Fruit fly (Drosophila melanogaster) whole organism, embryonic: ENCODE data around the gene CG14636.

Source experiments
- Ada2b ChIP-seq: fragments of 200-800 bp; sonication (Bioruptor generic); IDR thresholded peaks from 2 replicates; pipeline ENCODE4 v1.3.6; 2022; ENCODE audit warnings: missing biosample characterization, missing genetic modification characterization
- BtbVII ChIP-seq: fragments of 200-800 bp; sonication (Bioruptor generic); optimal IDR thresholded peaks from 3 replicates; lab custom pipeline; 2017; ENCODE audit warnings: missing biosample characterization, mild to moderate bottlenecking, missing genetic modification characterization
- CG11398 ChIP-seq: fragments of 200-800 bp; sonication (Bioruptor generic); optimal IDR thresholded peaks from 2 replicates; lab custom pipeline; 2016; ENCODE audit warnings: missing biosample characterization, missing genetic modification characterization
- CG12219 ChIP-seq: fragments of 200-800 bp; sonication (Bioruptor generic); optimal IDR thresholded peaks from 3 replicates; lab custom pipeline; 2018; ENCODE audit warnings: missing biosample characterization, mild to moderate bottlenecking, missing genetic modification characterization
- CG15269 ChIP-seq: fragments of 200-800 bp; sonication (Bioruptor generic); optimal IDR thresholded peaks from 2 replicates; lab custom pipeline; 2018; ENCODE audit warnings: missing biosample characterization, mild to moderate bottlenecking, missing genetic modification characterization, moderate library complexity
- CG15696 ChIP-seq: fragments of 200-800 bp; sonication (Bioruptor generic); optimal IDR thresholded peaks from 2 replicates; lab custom pipeline; 2019; ENCODE audit warnings: missing biosample characterization, mild to moderate bottlenecking, missing genetic modification characterization, moderate library complexity
- CG16815 ChIP-seq: fragments of 200-800 bp; sonication (Bioruptor generic); optimal IDR thresholded peaks from 3 replicates; lab custom pipeline; 2017; ENCODE audit warnings: missing biosample characterization, mild to moderate bottlenecking, missing genetic modification characterization
- CG17328 ChIP-seq: fragments of 200-800 bp; sonication (Bioruptor generic); IDR thresholded peaks from 2 replicates; pipeline ENCODE4 v1.3.6; 2022; ENCODE audit warnings: missing biosample characterization, missing genetic modification characterization
- CG1792 ChIP-seq: fragments of 200-800 bp; sonication (Bioruptor generic); optimal IDR thresholded peaks from 2 replicates; lab custom pipeline; 2016; ENCODE audit warnings: missing biosample characterization, missing genetic modification characterization
- CG1832 ChIP-seq: fragments of 200-800 bp; sonication (Bioruptor generic); optimal IDR thresholded peaks from 2 replicates; lab custom pipeline; 2017; ENCODE audit warnings: missing biosample characterization, mild to moderate bottlenecking, missing genetic modification characterization, inconsistent platforms
- CG18599 ChIP-seq: fragments of 200-800 bp; sonication (Bioruptor generic); optimal IDR thresholded peaks from 3 replicates; lab custom pipeline; 2017; ENCODE audit warnings: missing biosample characterization, missing genetic modification characterization, mild to moderate bottlenecking, moderate library complexity, missing genetic modification reagents
- CG34224 ChIP-seq: fragments of 200-800 bp; sonication (Bioruptor generic); IDR thresholded peaks from 3 replicates; pipeline ENCODE4 v1.3.6; 2022; ENCODE audit warnings: missing biosample characterization, missing genetic modification characterization; ENCODE audit not compliant: partially characterized antibody
- CG34376 ChIP-seq: fragments of 200-800 bp; sonication (Bioruptor generic); optimal IDR thresholded peaks from 2 replicates; lab custom pipeline; 2018; ENCODE audit warnings: missing biosample characterization, mild to moderate bottlenecking, missing genetic modification characterization
- CG4328 ChIP-seq: fragments of 200-800 bp; sonication (Bioruptor generic); optimal IDR thresholded peaks from 3 replicates; lab custom pipeline; 2017; ENCODE audit warnings: missing biosample characterization, missing genetic modification reagents, missing genetic modification characterization
- CG4360 ChIP-seq: fragments of 200-800 bp; sonication (Bioruptor generic); IDR thresholded peaks from 2 replicates; pipeline ENCODE4 v1.3.6; 2022; ENCODE audit warnings: missing biosample characterization, missing genetic modification characterization
- CG4424 ChIP-seq: fragments of 200-800 bp; sonication (Bioruptor generic); optimal IDR thresholded peaks from 3 replicates; lab custom pipeline; 2016; ENCODE audit warnings: missing biosample characterization, missing genetic modification characterization
- CG6175 ChIP-seq: fragments of 200-800 bp; sonication (Bioruptor generic); IDR thresholded peaks from 3 replicates; pipeline ENCODE4 v1.3.6; 2022; ENCODE audit warnings: missing biosample characterization, missing genetic modification characterization
- CG6254 ChIP-seq: fragments of 200-800 bp; sonication (Bioruptor generic); optimal IDR thresholded peaks from 3 replicates; lab custom pipeline; 2017; ENCODE audit warnings: mild to moderate bottlenecking, missing biosample characterization, missing genetic modification reagents, missing genetic modification characterization
- CG8089 ChIP-seq: fragments of 200-800 bp; sonication (Bioruptor generic); optimal IDR thresholded peaks from 3 replicates; lab custom pipeline; 2016; ENCODE audit warnings: missing biosample characterization, missing genetic modification characterization
- Dip2 ChIP-seq: fragments of 200-800 bp; sonication (Bioruptor generic); IDR thresholded peaks from 2 replicates; pipeline ENCODE4 v1.3.6; 2022; ENCODE audit warnings: missing biosample characterization, missing genetic modification characterization
- Ets97D ChIP-seq: fragments of 200-800 bp; sonication (Bioruptor generic); optimal IDR thresholded peaks from 3 replicates; lab custom pipeline; 2016; ENCODE audit warnings: missing biosample characterization, missing genetic modification characterization
- Fer2 ChIP-seq: fragments of 200-800 bp; sonication (Bioruptor generic); optimal IDR thresholded peaks from 2 replicates; lab custom pipeline; 2018; ENCODE audit warnings: missing biosample characterization, mild to moderate bottlenecking, missing genetic modification characterization, moderate library complexity
- Fer3 ChIP-seq: fragments of 200-800 bp; sonication (Bioruptor generic); optimal IDR thresholded peaks from 2 replicates; lab custom pipeline; 2018; ENCODE audit warnings: missing biosample characterization, mild to moderate bottlenecking, missing genetic modification characterization, moderate library complexity
- Max ChIP-seq: fragments of 200-800 bp; sonication (Bioruptor generic); optimal IDR thresholded peaks from 2 replicates; lab custom pipeline; 2016; ENCODE audit warnings: missing biosample characterization, mild to moderate bottlenecking, missing genetic modification characterization
- Myb ChIP-seq: fragments of 200-800 bp; sonication (Bioruptor generic); optimal IDR thresholded peaks from 2 replicates; lab custom pipeline; 2016; ENCODE audit warnings: missing biosample characterization, missing genetic modification characterization
- NFAT ChIP-seq: fragments of 200-800 bp; sonication (Bioruptor generic); IDR thresholded peaks from 2 replicates; pipeline ENCODE4 v1.3.6; 2022; ENCODE audit warnings: missing biosample characterization, missing genetic modification characterization
- Sry-δ ChIP-seq: fragments of 200-800 bp; sonication (Bioruptor generic); optimal IDR thresholded peaks from 2 replicates; lab custom pipeline; 2016; ENCODE audit warnings: missing biosample characterization, missing genetic modification characterization
- bowl ChIP-seq: fragments of 200-800 bp; sonication (Bioruptor generic); IDR thresholded peaks from 2 replicates; pipeline ENCODE4 v1.3.6; 2022; ENCODE audit warnings: missing biosample characterization, missing genetic modification characterization
- cas ChIP-seq: fragments of 200-800 bp; sonication (Bioruptor generic); IDR thresholded peaks from 2 replicates; pipeline ENCODE4 v1.3.6; 2022; ENCODE audit warnings: missing biosample characterization, missing genetic modification characterization
- crc ChIP-seq: fragments of 200-800 bp; sonication (Bioruptor generic); optimal IDR thresholded peaks from 2 replicates; lab custom pipeline; 2016; ENCODE audit warnings: missing biosample characterization, missing genetic modification characterization
- croc ChIP-seq: fragments of 200-800 bp; sonication (Bioruptor generic); conservative IDR thresholded peaks from 3 replicates; pipeline ENCODE4 v1.3.6; 2022; ENCODE audit warnings: missing biosample characterization, missing genetic modification characterization
- cwo ChIP-seq: fragments of 200-800 bp; sonication (Bioruptor generic); optimal IDR thresholded peaks from 3 replicates; lab custom pipeline; 2017; ENCODE audit warnings: missing biosample characterization, missing genetic modification characterization, mild to moderate bottlenecking, moderate library complexity, missing genetic modification reagents
- emc ChIP-seq: fragments of 200-800 bp; sonication (Bioruptor generic); optimal IDR thresholded peaks from 2 replicates; lab custom pipeline; 2016; ENCODE audit warnings: missing biosample characterization, missing genetic modification characterization
- ftz-f1 ChIP-seq: fragments of 200-800 bp; sonication (Bioruptor generic); optimal IDR thresholded peaks from 2 replicates; lab custom pipeline; 2016; ENCODE audit warnings: missing biosample characterization, missing genetic modification characterization
- gfzf ChIP-seq: fragments of 200-800 bp; sonication (Bioruptor generic); optimal IDR thresholded peaks from 2 replicates; lab custom pipeline; 2016; ENCODE audit warnings: missing biosample characterization, mild to moderate bottlenecking, missing genetic modification characterization, moderate library complexity
- grau ChIP-seq: fragments of 200-800 bp; optimal IDR thresholded peaks from 3 replicates; lab custom pipeline; 2019; ENCODE audit warnings: missing biosample characterization, mild to moderate bottlenecking, missing genetic modification characterization, moderate library complexity
- gsb ChIP-seq: fragments of 200-800 bp; sonication (Bioruptor generic); IDR thresholded peaks from 2 replicates; pipeline ENCODE4 v1.3.6; 2022; ENCODE audit warnings: missing biosample characterization, missing genetic modification characterization
- gt ChIP-seq: fragments of 200-800 bp; sonication (Bioruptor generic); IDR thresholded peaks from 2 replicates; pipeline ENCODE4 v1.3.6; 2022; ENCODE audit warnings: missing biosample characterization, missing genetic modification characterization
- lab ChIP-seq: fragments of 200-800 bp; sonication (Bioruptor generic); optimal IDR thresholded peaks from 3 replicates; lab custom pipeline; 2017; ENCODE audit warnings: missing biosample characterization, missing genetic modification characterization, mild to moderate bottlenecking, moderate library complexity, missing genetic modification reagents
- lmd ChIP-seq: fragments of 200-800 bp; sonication (Bioruptor generic); IDR thresholded peaks from 2 replicates; pipeline ENCODE4 v1.3.6; 2022; ENCODE audit warnings: missing biosample characterization, missing genetic modification characterization
- pan ChIP-seq, 4 experiments: fragments of >200 bp in 3 of 4; fragments of 200-800 bp in 1 of 4; sonication (Bioruptor generic) in 1 of 4; optimal IDR thresholded peaks in 3 of 4; IDR thresholded peaks in 1 of 4; 2 replicates each; pipeline versions ENCODE4 v1.3.6 to Lab custom; 2017 to 2022; ENCODE audit warnings: missing biosample characterization in 2 of 4, missing genetic modification characterization in 2 of 4, mixed read lengths in 1 of 4
- phol ChIP-seq: fragments of 200-800 bp; sonication (Bioruptor generic); optimal IDR thresholded peaks from 3 replicates; lab custom pipeline; 2018; ENCODE audit warnings: missing biosample characterization, mild to moderate bottlenecking, missing genetic modification characterization, moderate library complexity
- pnt ChIP-seq: fragments of 200-800 bp; sonication (Bioruptor generic); optimal IDR thresholded peaks from 3 replicates; lab custom pipeline; 2016; ENCODE audit warnings: missing biosample characterization, missing genetic modification characterization
- repo ChIP-seq: fragments of 200-800 bp; sonication (Bioruptor generic); optimal IDR thresholded peaks from 2 replicates; lab custom pipeline; 2016; ENCODE audit warnings: missing biosample characterization, missing genetic modification characterization
- slbo ChIP-seq: fragments of 200-800 bp; sonication (Bioruptor generic); IDR thresholded peaks from 2 replicates; pipeline ENCODE4 v1.3.6; 2022; ENCODE audit warnings: missing biosample characterization, missing genetic modification characterization
- tap ChIP-seq: fragments of 200-800 bp; optimal IDR thresholded peaks from 3 replicates; lab custom pipeline; 2019; ENCODE audit warnings: missing biosample characterization, mild to moderate bottlenecking, missing genetic modification characterization, moderate library complexity
- tgo ChIP-seq: fragments of 200-800 bp; sonication (Bioruptor generic); IDR thresholded peaks from 3 replicates; pipeline ENCODE4 v1.3.6; 2022; ENCODE audit warnings: missing biosample characterization, missing genetic modification characterization
- tio ChIP-seq: fragments of 200-800 bp; sonication (Bioruptor generic); optimal IDR thresholded peaks from 2 replicates; lab custom pipeline; 2017; ENCODE audit warnings: missing biosample characterization, missing genetic modification characterization, inconsistent platforms
- vnd ChIP-seq: fragments of 200-800 bp; sonication (Bioruptor generic); IDR thresholded peaks from 3 replicates; pipeline ENCODE4 v1.3.6; 2022; ENCODE audit warnings: missing biosample characterization, missing genetic modification characterization; ENCODE audit not compliant: partially characterized antibody

The CG14636 gene

DNA sequence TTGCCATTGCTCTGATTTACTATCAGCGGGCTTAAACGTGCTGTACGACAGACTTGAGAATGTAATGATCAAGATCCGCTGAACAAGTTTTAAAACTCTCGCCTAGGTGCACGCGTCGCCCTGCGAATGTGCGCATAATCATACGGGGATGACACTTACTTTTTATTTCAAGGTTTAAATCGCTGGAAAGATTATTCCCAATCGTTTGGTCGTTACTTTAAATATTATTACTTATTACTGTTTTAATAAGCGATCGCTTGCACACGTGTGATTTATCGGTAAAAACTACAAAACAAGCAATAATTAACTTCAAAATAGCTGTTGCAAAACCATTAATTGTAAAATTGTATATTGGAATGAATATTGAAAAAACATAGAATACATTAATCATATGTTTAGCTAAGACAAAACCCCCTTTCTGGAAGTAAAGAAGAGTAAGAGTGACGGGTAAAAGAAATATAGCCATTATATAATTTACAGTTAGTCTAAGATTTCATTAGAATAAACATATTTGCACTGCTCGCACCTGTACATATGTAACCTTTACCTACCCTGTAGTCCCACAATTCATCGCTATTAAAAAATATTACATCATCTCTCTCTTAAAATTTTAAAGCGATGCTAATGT, 14.1 kb upstream of the CG14636 start, which contains the start of gene DhpD (continued):
- TF ChIP-seq cwo (GFP tag; lab: Kevin White, UChicago): peak; percentile 70
- TF ChIP-seq lmd (GFP tag; lab: Robert Waterston, UW): peak; percentile 77
- TF ChIP-seq CG6175 (GFP tag; lab: Robert Waterston, UW): peak; percentile 32; the same call in 1 of the 3 replicates
- TF ChIP-seq tap (tag; lab: Kevin White, UChicago): peak; percentile 50
- peak; percentile 79 for TF ChIP-seq Fer3
- peak; percentile 60; the same call in 2 of the 3 replicates for TF ChIP-seq tgo (GFP tag; lab: Robert Waterston, UW)
- peak; percentile 68 for TF ChIP-seq CG4424 (GFP tag; lab: Kevin White, UChicago)
- TF ChIP-seq CG1792 (GFP tag; lab: Kevin White, UChicago): no peak
- peak; percentile 56 for TF ChIP-seq CG34376
- peak; percentile 53 for TF ChIP-seq CG6254 (GFP tag; lab: Kevin White, UChicago)
- no peak for TF ChIP-seq repo (GFP tag; lab: Kevin White, UChicago)
- peak; percentile 93 for TF ChIP-seq NFAT (GFP tag; lab: Robert Waterston, UW)
- peak; percentile 54 for TF ChIP-seq Ets97D (GFP tag; lab: Kevin White, UChicago)
- peak; percentile 83 for TF ChIP-seq vnd (GFP tag; lab: Robert Waterston, UW)
- TF ChIP-seq pnt (GFP tag; lab: Kevin White, UChicago): peak; percentile 14
- TF ChIP-seq tio: peak; percentile 49
- TF ChIP-seq gfzf (GFP tag; lab: Kevin White, UChicago): no peak
- TF ChIP-seq Max (GFP tag; lab: Kevin White, UChicago): peak; percentile 71
- TF ChIP-seq pan (optimal IDR thresholded peaks at IDR 0.05; lab: Kevin White, UChicago): no peak
- peak in 1 of 2 experiments; percentile 74 for TF ChIP-seq pan (GFP tag; optimal IDR thresholded peaks at IDR 0.05 in 1 of 2, IDR thresholded peaks at IDR 0.05 in 1 of 2)
- TF ChIP-seq CG4328 (GFP tag; lab: Kevin White, UChicago): peak; percentile 66
- peak; percentile 75 for TF ChIP-seq CG15269 (tag; lab: Kevin White, UChicago)
- TF ChIP-seq CG15696 (tag; lab: Kevin White, UChicago): peak; percentile 75
- TF ChIP-seq cas (GFP tag; lab: Robert Waterston, UW): peak; percentile 71
- no peak for TF ChIP-seq CG11398
- TF ChIP-seq CG8089 (GFP tag; lab: Kevin White, UChicago): peak; percentile 6
- no peak for TF ChIP-seq crc (GFP tag; lab: Kevin White, UChicago)
- peak; percentile 41 for TF ChIP-seq CG16815 (GFP tag; lab: Kevin White, UChicago)
- TF ChIP-seq BtbVII (GFP tag; lab: Kevin White, UChicago): peak; percentile 64
- TF ChIP-seq Dip2 (GFP tag; lab: Robert Waterston, UW): no peak
- TF ChIP-seq Myb (GFP tag; lab: Kevin White, UChicago): peak; percentile 37
- TF ChIP-seq lab (GFP tag; lab: Kevin White, UChicago): peak; percentile 85
- peak; percentile 27 for TF ChIP-seq emc
- TF ChIP-seq Ada2b (GFP tag; lab: Robert Waterston, UW): peak; percentile 57
- TF ChIP-seq CG18599 (GFP tag; lab: Kevin White, UChicago): peak; percentile 75
- TF ChIP-seq CG17328: peak; percentile 80
- TF ChIP-seq slbo (GFP tag; lab: Robert Waterston, UW): peak; percentile 86
- TF ChIP-seq gsb (GFP tag; lab: Robert Waterston, UW): peak; percentile 38; the same call in 1 of the 2 replicates
- TF ChIP-seq CG12219 (GFP tag; lab: Kevin White, UChicago): peak; percentile 58
- peak; percentile 91 for TF ChIP-seq ftz-f1 (GFP tag; lab: Kevin White, UChicago)
- peak; percentile 81 for TF ChIP-seq phol (tag; lab: Kevin White, UChicago)
- TF ChIP-seq Sry-δ: no peak
- TF ChIP-seq CG34224: peak; percentile 36; the same call in 2 of the 3 replicates
- TF ChIP-seq bowl: no peak
- no peak for TF ChIP-seq gt (GFP tag; lab: Robert Waterston, UW)
- no peak for TF ChIP-seq CG1832 (GFP tag; lab: Kevin White, UChicago)
- TF ChIP-seq CG4360 (GFP tag; lab: Robert Waterston, UW): no peak
- peak; percentile 53 for TF ChIP-seq Fer2
- TF ChIP-seq croc (GFP tag; lab: Robert Waterston, UW): peak; percentile 42; the same call in 2 of the 3 replicates
- TF ChIP-seq grau (tag; lab: Kevin White, UChicago): peak; percentile 75
